Worm (Caenorhabditis elegans) whole organism, midembryonic: ENCODE results near the gene prdx-2.

Experiments used
- T22C8.4 ChIP-seq: fragments of 200-800 bp; sonication (Bioruptor generic); IDR thresholded peaks from 2 replicates; pipeline ENCODE4 v1.3.6; 2022; ENCODE audit warnings: missing genetic modification characterization, missing compliant biosample characterization
- cog-1 ChIP-seq: sonication (generic microtip); optimal IDR thresholded peaks from 2 replicates; lab custom pipeline; 2016; ENCODE audit warnings: missing genetic modification characterization, missing compliant biosample characterization
- med-1 ChIP-seq: sonication (generic microtip); optimal IDR thresholded peaks from 2 replicates; lab custom pipeline; 2017; ENCODE audit warnings: missing genetic modification characterization, mild to moderate bottlenecking, missing compliant biosample characterization, antibody characterized with exemption, missing genetic modification reagents; ENCODE audit not compliant: insufficient read depth

- TF ChIP-seq T22C8.4 (GFP tag; lab: Robert Waterston, UW) (no peak), med-1 (GFP tag; lab: Kevin White, UChicago) (no peak), cog-1 (tag; lab: Kevin White, UChicago) (peak; percentile 17)
Observed at ce11 chrII:5426054-5426453, 48.1 kb downstream of the prdx-2 start.
